Fruit fly (Drosophila melanogaster): ENCODE data around the gene CG11841.

Gene CG11841

DNA sequence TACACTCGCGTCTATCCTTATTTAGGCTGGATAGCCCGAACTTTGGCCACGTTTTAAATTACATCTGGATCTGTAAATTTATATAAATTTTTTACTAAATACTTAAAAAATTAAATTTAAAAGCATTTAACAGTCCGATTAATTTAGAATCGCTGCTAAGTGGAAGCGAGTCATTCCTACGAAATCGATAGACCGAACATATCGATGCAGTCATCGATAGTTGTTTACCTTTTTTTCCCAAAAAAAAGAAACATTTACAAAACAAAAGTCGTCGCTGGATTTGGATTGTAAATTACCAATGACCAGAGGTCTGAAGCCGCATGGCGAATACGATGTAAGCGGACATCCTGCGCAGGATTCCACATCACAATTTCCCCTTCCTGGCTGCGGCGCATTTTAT lies 4.9 kb downstream of the CG11841 start, which contains the start of gene Sirt7 (continued):
- TF ChIP-seq ato (GFP tag; IDR thresholded peaks at IDR 0.05; ENCODE audit: partially characterized antibody) (peak; percentile 91), knrl (GFP tag; IDR thresholded peaks at IDR 0.05; ENCODE audit: partially characterized antibody) (peak; percentile 94), CG4360 (GFP tag; IDR thresholded peaks at IDR 0.05) (no peak), CG42726 (GFP tag; IDR thresholded peaks at IDR 0.05; ENCODE audit: partially characterized antibody) (peak; percentile 88), shn (GFP tag; optimal IDR thresholded peaks at IDR 0.05) (no peak), jigr1 (GFP tag; IDR thresholded peaks at IDR 0.05) (peak; percentile 87; the same call in 1 of the 3 replicates), HHEX (GFP tag; optimal IDR thresholded peaks at IDR 0.05) (no peak), hb (GFP tag; IDR thresholded peaks at IDR 0.05; ENCODE audit: partially characterized antibody) (peak; percentile 86), chinmo (GFP tag; IDR thresholded peaks at IDR 0.05; ENCODE audit: partially characterized antibody) (peak; percentile 92; the same call in 3 of the 4 replicates), tgo (GFP tag; IDR thresholded peaks at IDR 0.05) (no peak), inv (GFP tag; IDR thresholded peaks at IDR 0.05; ENCODE audit: partially characterized antibody) (peak; percentile 84), MBD-R2 (GFP tag; IDR thresholded peaks at IDR 0.05) (peak; percentile 90), Bgb (GFP tag; IDR thresholded peaks at IDR 0.05; ENCODE audit: partially characterized antibody) (peak; percentile 95), onecut (GFP tag; IDR thresholded peaks at IDR 0.05) (no peak), Drgx (GFP tag; IDR thresholded peaks at IDR 0.05) (peak; percentile 81), CG34422 (GFP tag; IDR thresholded peaks at IDR 0.05) (peak; percentile 64; the same call in 1 of the 3 replicates), CG17359 (tag; optimal IDR thresholded peaks at IDR 0.05) (no peak), sob (GFP tag; IDR thresholded peaks at IDR 0.05) (no peak), E2f2 (GFP tag; IDR thresholded peaks at IDR 0.05) (peak; percentile 30; the same call in 1 of the 2 replicates), CG5180 (GFP tag; optimal IDR thresholded peaks at IDR 0.05) (no peak), CG14860 (GFP tag; IDR thresholded peaks at IDR 0.05; ENCODE audit: partially characterized antibody) (peak; percentile 94), CG9932 (GFP tag; IDR thresholded peaks at IDR 0.05) (peak; percentile 29; the same call in 1 of the 2 replicates), CG6683 (GFP tag; optimal IDR thresholded peaks at IDR 0.05) (no peak), CG9797 (GFP tag; optimal IDR thresholded peaks at IDR 0.05) (no peak), CG6791 (GFP tag; IDR thresholded peaks at IDR 0.05; ENCODE audit: partially characterized antibody) (peak; percentile 97), CG2202 (tag; optimal IDR thresholded peaks at IDR 0.05) (no peak), CG12659 (GFP tag; optimal IDR thresholded peaks at IDR 0.05) (peak; percentile 30), CG2116 (GFP tag; optimal IDR thresholded peaks at IDR 0.05) (peak; percentile 81), HmgZ (tag; optimal IDR thresholded peaks at IDR 0.05) (no peak), CG8924 (tag; optimal IDR thresholded peaks at IDR 0.05) (no peak), YL-1 (GFP tag; optimal IDR thresholded peaks at IDR 0.05) (peak; percentile 40), ham (GFP tag; IDR thresholded peaks at IDR 0.05) (no peak), Dp (GFP tag; optimal IDR thresholded peaks at IDR 0.05) (peak; percentile 35), Opbp (GFP tag; IDR thresholded peaks at IDR 0.05; ENCODE audit: partially characterized antibody) (peak; percentile 92), sug (tag; optimal IDR thresholded peaks at IDR 0.05) (peak; percentile 18), amos (GFP tag; IDR thresholded peaks at IDR 0.05; ENCODE audit: partially characterized antibody) (peak; percentile 95), Spps (tag; optimal IDR thresholded peaks at IDR 0.05) (no peak), NK7.1 (GFP tag; optimal IDR thresholded peaks at IDR 0.05) (no peak), Fer3 (tag; optimal IDR thresholded peaks at IDR 0.05) (no peak), Dref (GFP tag; IDR thresholded peaks at IDR 0.05) (peak; percentile 91)

- TF ChIP-seq vfl (GFP tag; optimal IDR thresholded peaks at IDR 0.05): no peak
- no peak for TF ChIP-seq salm (tag; optimal IDR thresholded peaks at IDR 0.05)
- TF ChIP-seq Atf6 (GFP tag; IDR thresholded peaks at IDR 0.05): no peak
- peak; percentile 21 for TF ChIP-seq grn (GFP tag; optimal IDR thresholded peaks at IDR 0.05)
- no peak for TF ChIP-seq tgo (GFP tag; IDR thresholded peaks at IDR 0.05)
- TF ChIP-seq CG12942 (GFP tag; optimal IDR thresholded peaks at IDR 0.05): no peak
- TF ChIP-seq sug (tag; optimal IDR thresholded peaks at IDR 0.05): peak; percentile 5
- no peak for TF ChIP-seq hth (optimal IDR thresholded peaks at IDR 0.05)
- TF ChIP-seq crol (GFP tag; IDR thresholded peaks at IDR 0.05): 0 out of 2 replicates have a peak, but pooled peaks have one; percentile 14
- TF ChIP-seq Ets65A (GFP tag): no peak
- peak; percentile 66 for TF ChIP-seq sd (tag; optimal IDR thresholded peaks at IDR 0.05)
- no peak for TF ChIP-seq hb (GFP tag; IDR thresholded peaks at IDR 0.05; ENCODE audit: partially characterized antibody)
- TF ChIP-seq CG4328 (GFP tag; optimal IDR thresholded peaks at IDR 0.05): no peak
- TF ChIP-seq CG15601 (tag; optimal IDR thresholded peaks at IDR 0.05): no peak
- peak; percentile 70 for TF ChIP-seq GATAe (GFP tag; conservative IDR thresholded peaks at IDR 0.05)
Measured at dm6 chr3R:29059385-29059784, 8.5 kb downstream of the CG11841 start.
